Worm (Caenorhabditis elegans): ENCODE results near the gene ech-5.

Gene ech-5

DNA sequence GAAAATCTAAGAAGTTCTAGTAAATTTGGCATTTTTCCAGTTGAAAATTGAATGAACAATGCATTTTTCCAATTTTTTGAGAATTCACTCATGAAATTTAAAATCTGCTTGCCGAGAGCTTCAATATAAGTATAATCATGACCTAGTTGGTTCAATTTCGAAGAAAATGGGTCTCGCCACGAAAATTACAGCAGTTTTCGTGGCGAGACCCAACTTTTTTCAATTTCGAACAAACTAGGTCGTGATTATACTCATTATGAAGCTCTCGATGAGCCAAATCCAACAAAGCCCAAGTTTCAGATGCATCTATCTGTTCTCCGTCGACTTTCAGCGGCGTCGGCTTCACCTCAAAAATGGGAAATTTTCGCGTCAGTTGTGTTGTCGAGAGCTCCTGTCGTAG is 3.7 kb downstream of the ech-5 start, which contains the start of gene mrpl-46:
Gene mrpl-46, plus strand, starts transcription at position 301 of the 400 bp plus-strand sequence.
- TF ChIP-seq spr-3 (GFP tag; optimal IDR thresholded peaks at IDR 0.05) (no peak), nhr-42 (GFP tag; IDR thresholded peaks at IDR 0.05) (no peak)

DNA sequence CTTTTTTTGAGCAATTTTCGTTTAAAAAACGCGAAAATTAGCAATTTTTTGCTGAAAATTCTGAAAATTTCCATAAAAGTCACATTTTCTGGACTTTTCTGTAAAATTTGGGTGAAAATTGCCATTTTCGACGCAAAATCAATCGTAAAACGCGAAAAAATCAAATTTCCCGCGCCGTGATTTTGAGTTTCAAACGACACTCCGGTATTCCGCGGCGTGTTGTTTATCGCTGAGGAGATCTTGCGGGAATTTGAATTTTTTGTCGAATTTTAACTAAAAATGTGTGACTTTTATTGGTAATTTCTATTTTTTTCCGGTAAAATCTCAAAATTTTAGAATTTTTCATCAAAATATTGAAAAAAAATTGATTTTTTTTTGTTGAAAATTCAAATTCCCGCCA is 4.3 kb downstream of the ech-5 start:
- TF ChIP-seq Y48G9A.11 (GFP tag; IDR thresholded peaks at IDR 0.05) (0 out of 2 replicates have a peak, but pooled peaks have one; percentile 51), aha-1 (tag) (peak; percentile 81), ztf-7 (tag; optimal IDR thresholded peaks at IDR 0.05) (no peak)

DNA sequence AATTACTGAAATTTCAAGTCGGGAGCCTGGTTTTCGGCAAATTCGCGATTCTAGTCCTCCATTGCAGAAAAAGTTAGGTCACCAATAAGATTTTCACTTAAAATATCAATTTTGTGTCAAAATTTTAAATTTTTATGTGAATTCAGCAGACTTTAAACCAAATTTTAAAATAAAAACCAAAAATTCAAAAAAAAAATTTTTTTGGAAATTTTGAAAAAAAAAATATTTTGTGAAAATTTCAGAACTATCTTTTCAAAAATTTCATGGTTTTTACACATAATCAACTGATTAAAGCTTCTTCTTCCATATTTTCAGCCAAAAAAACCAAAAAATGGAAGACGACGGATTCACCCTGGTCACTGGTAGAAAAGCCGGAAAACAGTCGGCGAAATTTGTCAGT is 8.0 kb downstream of the ech-5 start, which contains the start of gene Y55F3BL.4:
Gene Y55F3BL.4, plus strand, starts transcription at position 301 of the 400 bp plus-strand sequence.
- TF ChIP-seq ZK337.2 (GFP tag; IDR thresholded peaks at IDR 0.05) = no peak
- TF ChIP-seq zag-1 (tag; optimal IDR thresholded peaks at IDR 0.05) = no peak
- no peak for TF ChIP-seq ceh-62 (tag; optimal IDR thresholded peaks at IDR 0.05)
- TF ChIP-seq unc-62 (GFP tag; optimal IDR thresholded peaks at IDR 0.05 in 1 of 2) = peak in 1 of 2 experiments; percentile 36
- TF ChIP-seq unc-62 (tag; optimal IDR thresholded peaks at IDR 0.05) = no peak
- no peak for TF ChIP-seq mep-1 (tag; optimal IDR thresholded peaks at IDR 0.05)
- TF ChIP-seq zip-2 (tag; optimal IDR thresholded peaks at IDR 0.05) = no peak

DNA sequence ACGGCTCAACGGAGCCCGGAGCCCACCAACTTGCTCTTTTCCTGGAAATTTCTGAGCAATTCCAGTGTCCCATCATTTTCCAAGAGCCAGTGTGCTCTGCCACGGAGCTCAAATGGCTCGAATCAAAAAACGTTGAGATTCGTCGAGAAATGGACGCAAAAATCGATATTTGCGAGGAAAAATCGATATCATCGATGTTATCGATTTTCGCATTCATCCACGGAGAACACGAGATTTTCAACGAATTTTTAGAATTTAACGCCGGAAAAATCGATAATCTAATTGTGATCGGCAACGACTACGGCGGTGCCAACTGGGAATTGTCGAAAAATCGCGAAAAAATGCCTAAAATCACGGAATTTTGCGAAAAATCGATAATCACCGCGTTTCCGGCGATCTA is 8.9 kb downstream of the ech-5 start:
- TF ChIP-seq ceh-28 (tag; optimal IDR thresholded peaks at IDR 0.05) = peak; percentile 89
- no peak for TF ChIP-seq nhr-25 (tag; optimal IDR thresholded peaks at IDR 0.05; ENCODE audit: borderline replicate concordance, insufficient read depth)
- TF ChIP-seq ceh-82 (tag; optimal IDR thresholded peaks at IDR 0.05) = no peak
- no peak for TF ChIP-seq saeg-2 (GFP tag; IDR thresholded peaks at IDR 0.05)
- no peak for TF ChIP-seq nhr-10 (tag; optimal IDR thresholded peaks at IDR 0.05)
- TF ChIP-seq unc-62 (GFP tag; optimal IDR thresholded peaks at IDR 0.05 in 1 of 2) = peak in 1 of 2 experiments; percentile 82
- TF ChIP-seq unc-62 (tag; optimal IDR thresholded peaks at IDR 0.05) = no peak

DNA sequence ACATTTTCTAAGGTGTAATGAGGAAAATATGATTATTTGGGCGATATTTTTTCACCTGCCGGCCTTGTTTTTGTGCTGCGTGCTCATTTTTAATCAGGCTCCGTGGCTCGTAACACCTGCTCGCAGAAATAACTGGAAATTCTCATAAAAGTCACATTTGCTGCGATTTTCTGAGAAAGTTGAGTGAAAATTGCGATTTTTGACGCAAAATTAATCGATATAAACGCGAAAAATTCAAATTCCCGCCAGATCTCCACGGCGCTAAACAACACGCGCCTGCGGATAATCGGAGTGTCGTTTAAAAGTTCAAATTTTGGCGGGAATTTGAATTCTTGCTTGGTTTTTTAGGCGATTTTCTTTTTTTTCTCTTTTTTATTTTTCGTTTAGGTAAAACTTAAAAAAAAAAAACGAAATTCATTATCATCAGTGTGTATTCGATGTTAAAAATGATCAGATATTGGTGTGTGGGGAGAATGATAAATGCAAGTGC is 10.2 kb downstream of the ech-5 start, which contains the start of gene Y55F3BL.6:
Gene Y55F3BL.6, minus strand, starts transcription at position 51 of the 490 bp plus-strand sequence.
- peak; percentile 96 for TF ChIP-seq Y48G9A.11 (GFP tag; IDR thresholded peaks at IDR 0.05)
- TF ChIP-seq mxl-2 (GFP tag; conservative IDR thresholded peaks at IDR 0.05) = no peak
- TF ChIP-seq rbr-2 (tag; optimal IDR thresholded peaks at IDR 0.05) = no peak
- TF ChIP-seq F10B5.3 (tag; optimal IDR thresholded peaks at IDR 0.05) = no peak
- no peak for TF ChIP-seq lin-29 (GFP tag; IDR thresholded peaks at IDR 0.05)
- peak; percentile 17; the same call in 1 of the 2 replicates for TF ChIP-seq lin-38 (GFP tag; IDR thresholded peaks at IDR 0.05)
- no peak for TF ChIP-seq madf-5 (GFP tag; IDR thresholded peaks at IDR 0.05)
- no peak for TF ChIP-seq ceh-82 (tag; optimal IDR thresholded peaks at IDR 0.05)
- no peak for TF ChIP-seq madf-9 (GFP tag; conservative IDR thresholded peaks at IDR 0.05)
- no peak for TF ChIP-seq tra-1 (GFP tag; IDR thresholded peaks at IDR 0.05)
- TF ChIP-seq duxl-1 (tag; optimal IDR thresholded peaks at IDR 0.05; ENCODE audit: poor library complexity) = no peak
- no peak for TF ChIP-seq hmg-1.1 (GFP tag; IDR thresholded peaks at IDR 0.05)
- TF ChIP-seq hlh-11 (tag; optimal IDR thresholded peaks at IDR 0.05) = no peak
- no peak for TF ChIP-seq ZK337.2 (GFP tag; IDR thresholded peaks at IDR 0.05)
- no peak for TF ChIP-seq spr-3 (GFP tag; optimal IDR thresholded peaks at IDR 0.05)
- TF ChIP-seq aly-2 (tag; optimal IDR thresholded peaks at IDR 0.05) = no peak
- TF ChIP-seq T20F7.1 (GFP tag; optimal IDR thresholded peaks at IDR 0.05) = peak; percentile 21
- TF ChIP-seq ZK546.5 (tag; optimal IDR thresholded peaks at IDR 0.05) = no peak

DNA sequence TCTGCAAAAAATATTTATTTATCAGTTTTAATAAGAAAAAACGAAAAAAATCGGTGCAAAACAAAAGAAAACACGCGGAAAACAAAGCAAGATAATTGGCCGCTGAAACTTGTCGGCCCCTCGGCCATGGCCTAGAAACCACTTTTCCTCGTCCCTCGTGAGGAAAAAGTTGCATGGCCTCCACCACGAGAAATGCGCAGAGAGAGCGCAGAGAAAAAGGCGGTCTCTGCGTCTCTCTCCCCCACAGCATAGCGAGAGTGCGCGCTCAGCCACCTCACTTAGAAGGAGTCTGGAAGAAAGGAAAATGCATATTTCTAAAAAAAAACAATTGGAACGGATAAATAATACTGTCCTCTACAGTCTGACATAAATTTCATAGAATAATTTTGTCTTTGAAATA is 16.5 kb downstream of the ech-5 start:
- TF ChIP-seq vab-7 (GFP tag; IDR thresholded peaks at IDR 0.05) (peak; percentile 42; the same call in 1 of the 2 replicates), set-16 (GFP tag; IDR thresholded peaks at IDR 0.05) (peak; percentile 76), dmd-6 (GFP tag; IDR thresholded peaks at IDR 0.05) (peak; percentile 61), hmg-1.1 (GFP tag; IDR thresholded peaks at IDR 0.05) (peak; percentile 85), lin-38 (GFP tag; IDR thresholded peaks at IDR 0.05) (peak; percentile 88), T26A8.4 (GFP tag; IDR thresholded peaks at IDR 0.05) (peak; percentile 64; the same call in 1 of the 2 replicates), mdt-29 (GFP tag; IDR thresholded peaks at IDR 0.05) (0 out of 2 replicates have a peak, but pooled peaks have one; percentile 42), egl-43 (GFP tag; IDR thresholded peaks at IDR 0.05) (peak; percentile 63), mes-2 (tag; optimal IDR thresholded peaks at IDR 0.05; ENCODE audit: poor library complexity, severe bottlenecking) (peak; percentile 84), ceh-20 (GFP tag; IDR thresholded peaks at IDR 0.05) (0 out of 2 replicates have a peak, but pooled peaks have one; percentile 15), rbr-2 (tag; optimal IDR thresholded peaks at IDR 0.05) (peak; percentile 3), hlh-11 (tag; optimal IDR thresholded peaks at IDR 0.05) (peak; percentile 8), Y48G9A.11 (GFP tag; IDR thresholded peaks at IDR 0.05) (peak; percentile 32; the same call in 1 of the 2 replicates), arid-1 (GFP tag; conservative IDR thresholded peaks at IDR 0.05) (peak; percentile 58; the same call in 1 of the 2 replicates)

Data from whole organism, L4 larva.